Fruit fly (Drosophila melanogaster): ENCODE measurements around the gene CG9109.
A peak's percentile ranks its signal among the peaks of the same experiment; 100 is the strongest.

Gene CG9109

DNA sequence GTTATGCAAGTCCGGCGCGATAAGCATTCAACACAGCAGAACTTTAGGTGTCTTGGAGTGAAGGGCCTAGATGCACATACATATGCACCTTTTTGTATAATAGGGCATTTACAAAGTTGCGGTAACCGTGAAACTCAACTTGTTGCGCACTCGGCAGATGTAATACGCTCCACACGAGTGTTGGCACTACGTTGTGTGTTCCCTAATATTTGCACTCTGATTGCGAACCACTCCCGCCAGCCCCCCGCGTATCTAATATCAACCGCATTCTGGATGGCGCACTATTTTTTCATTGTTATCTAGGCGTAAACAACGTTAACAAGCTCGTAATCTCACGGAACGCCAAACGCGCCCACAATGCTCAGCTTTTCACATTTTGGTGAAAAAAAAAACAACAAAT is 46.1 kb upstream of the CG9109 start (continued):
- TF ChIP-seq Taf1 (GFP tag; IDR thresholded peaks at IDR 0.05) = no peak
- 0 out of 2 replicates have a peak, but pooled peaks have one; percentile 42 for TF ChIP-seq GATAe (GFP tag; conservative IDR thresholded peaks at IDR 0.05)
- TF ChIP-seq ewg (GFP tag; optimal IDR thresholded peaks at IDR 0.05) = no peak
- TF ChIP-seq Oli (tag; optimal IDR thresholded peaks at IDR 0.05) = no peak
- no peak for TF ChIP-seq CG15696 (tag; optimal IDR thresholded peaks at IDR 0.05)
- TF ChIP-seq pros (GFP tag; optimal IDR thresholded peaks at IDR 0.05) = no peak
- TF ChIP-seq ttk (GFP tag; IDR thresholded peaks at IDR 0.05) = no peak
- no peak for TF ChIP-seq luna (GFP tag; optimal IDR thresholded peaks at IDR 0.05)

DNA sequence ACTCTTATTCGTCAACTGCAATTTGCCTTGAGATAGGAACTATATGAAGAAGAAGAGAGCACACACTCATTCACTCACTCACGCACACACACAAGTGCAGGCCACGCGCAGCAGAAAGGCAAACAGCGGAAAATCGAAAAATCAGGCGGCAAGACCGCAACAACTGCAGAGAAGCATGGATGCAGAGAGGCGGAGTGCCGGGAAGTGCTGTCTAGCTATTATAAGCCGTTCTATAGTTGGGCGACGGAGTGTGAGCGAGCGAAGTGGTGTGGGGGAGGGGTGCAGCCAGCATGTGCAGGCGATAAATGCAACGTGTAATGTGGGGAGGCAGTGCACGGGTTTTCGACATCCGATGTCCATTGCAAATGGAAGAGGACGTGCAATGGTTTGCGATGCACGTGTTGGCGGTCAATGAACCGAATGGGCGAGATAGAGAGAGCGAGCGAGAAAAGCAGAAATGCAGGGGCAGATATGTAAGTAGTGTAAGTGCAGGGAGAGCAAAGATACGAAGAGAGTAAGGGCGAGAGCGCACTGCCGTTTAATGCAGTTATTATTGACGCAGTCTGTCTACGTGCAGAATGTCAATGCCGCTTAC is 44.6 kb upstream of the CG9109 start:
- peak; percentile 86 for TF ChIP-seq aop (GFP tag; IDR thresholded peaks at IDR 0.05)
- no peak for TF ChIP-seq PHDP (tag; optimal IDR thresholded peaks at IDR 0.05)
- no peak for TF ChIP-seq Drgx (GFP tag; IDR thresholded peaks at IDR 0.05)
- no peak for TF ChIP-seq Neu2 (GFP tag; optimal IDR thresholded peaks at IDR 0.05; ENCODE audit: borderline replicate concordance)
- no peak for TF ChIP-seq CG8388 (GFP tag; optimal IDR thresholded peaks at IDR 0.05)
- TF ChIP-seq CG7987 (GFP tag; optimal IDR thresholded peaks at IDR 0.05) = peak; percentile 69
- no peak for TF ChIP-seq NK7.1 (GFP tag; optimal IDR thresholded peaks at IDR 0.05)
- peak; percentile 77 for TF ChIP-seq Med (GFP tag)
- TF ChIP-seq zen (tag; optimal IDR thresholded peaks at IDR 0.05) = peak; percentile 82
- TF ChIP-seq CG3847 (GFP tag; IDR thresholded peaks at IDR 0.05) = no peak
- no peak for TF ChIP-seq Mes4 (GFP tag; optimal IDR thresholded peaks at IDR 0.05)
- no peak for TF ChIP-seq MBD-R2 (GFP tag; IDR thresholded peaks at IDR 0.05)
- TF ChIP-seq CG14710 (tag; optimal IDR thresholded peaks at IDR 0.05) = peak; percentile 27
- peak; percentile 5 for TF ChIP-seq CG18262 (tag; optimal IDR thresholded peaks at IDR 0.05)
- TF ChIP-seq CG8478 (optimal IDR thresholded peaks at IDR 0.05) = peak; percentile 75
- no peak for TF ChIP-seq CG12071 (GFP tag; optimal IDR thresholded peaks at IDR 0.05)
- no peak for TF ChIP-seq CG9437 (GFP tag; optimal IDR thresholded peaks at IDR 0.05)
- no peak for TF ChIP-seq Fer3 (tag; optimal IDR thresholded peaks at IDR 0.05)
- no peak for TF ChIP-seq gt (GFP tag; IDR thresholded peaks at IDR 0.05)
- TF ChIP-seq CrebB (tag; optimal IDR thresholded peaks at IDR 0.05) = no peak
- no peak for TF ChIP-seq tin (GFP tag; optimal IDR thresholded peaks at IDR 0.05)
- no peak for TF ChIP-seq trem (tag; optimal IDR thresholded peaks at IDR 0.05)
- TF ChIP-seq stc (GFP tag; IDR thresholded peaks at IDR 0.05) = no peak
- TF ChIP-seq Six4 (GFP tag; optimal IDR thresholded peaks at IDR 0.05) = no peak
- no peak for TF ChIP-seq ftz-f1 (GFP tag; optimal IDR thresholded peaks at IDR 0.05)
- peak; percentile 14 for TF ChIP-seq Xbp1 (GFP tag; optimal IDR thresholded peaks at IDR 0.05)
- TF ChIP-seq TFAM (GFP tag; optimal IDR thresholded peaks at IDR 0.05) = no peak
- no peak for TF ChIP-seq Abd-B (GFP tag; optimal IDR thresholded peaks at IDR 0.05)
- no peak for TF ChIP-seq CG3281 (GFP tag; optimal IDR thresholded peaks at IDR 0.05)
- TF ChIP-seq CG16815 (GFP tag; optimal IDR thresholded peaks at IDR 0.05) = no peak
- TF ChIP-seq Myb (GFP tag; optimal IDR thresholded peaks at IDR 0.05) = no peak
- TF ChIP-seq caup (GFP tag; optimal IDR thresholded peaks at IDR 0.05; ENCODE audit: severe bottlenecking) = no peak
- TF ChIP-seq mld (GFP tag; IDR thresholded peaks at IDR 0.05; ENCODE audit: partially characterized antibody) = 0 out of 3 replicates have a peak, but pooled peaks have one; percentile 37
- no peak for TF ChIP-seq Dip3 (GFP tag; optimal IDR thresholded peaks at IDR 0.05)
- no peak for TF ChIP-seq tio (GFP tag; optimal IDR thresholded peaks at IDR 0.05)
- no peak for TF ChIP-seq CG11093 (GFP tag; IDR thresholded peaks at IDR 0.05)
- peak; percentile 96 for TF ChIP-seq CG12155 (GFP tag; optimal IDR thresholded peaks at IDR 0.05)
- no peak for TF ChIP-seq cas (GFP tag; IDR thresholded peaks at IDR 0.05)
- no peak for TF ChIP-seq slbo (GFP tag; IDR thresholded peaks at IDR 0.05)
- no peak for TF ChIP-seq CG14014 (GFP tag; IDR thresholded peaks at IDR 0.05)
- TF ChIP-seq CG3838 (GFP tag; optimal IDR thresholded peaks at IDR 0.05) = no peak
- no peak for TF ChIP-seq Hmx (GFP tag; optimal IDR thresholded peaks at IDR 0.05)
